Worm (Caenorhabditis elegans) whole organism, L3 larva: Measurements from ENCODE around the gene fkh-7.
A peak's percentile ranks its signal among the peaks of the same experiment; 100 is the strongest.

Experiments
- ceh-9 ChIP-seq: sonication (generic microtip); optimal IDR thresholded peaks from 2 replicates; lab custom pipeline; 2018; ENCODE audit warnings: missing biosample characterization, missing genetic modification characterization
- egl-27 ChIP-seq: sonication (generic microtip); optimal IDR thresholded peaks from 4 replicates; lab custom pipeline; 2017; ENCODE audit warnings: missing biosample characterization, missing genetic modification reagents, missing genetic modification characterization
- egl-5 ChIP-seq: fragments of 150-350 bp; optimal IDR thresholded peaks from 2 replicates; lab custom pipeline; 2017; ENCODE audit warnings: missing biosample characterization, missing genetic modification reagents, missing genetic modification characterization, inconsistent platforms
- elt-2 ChIP-seq: sonication (generic microtip); optimal IDR thresholded peaks from 2 replicates; lab custom pipeline; 2016; ENCODE audit warnings: missing genetic modification reagents, mild to moderate bottlenecking, missing genetic modification characterization, missing compliant biosample characterization
- elt-3 ChIP-seq, 3 experiments: fragments of 150-350 bp in 1 of 3; sonication (generic microtip) in 2 of 3; optimal IDR thresholded peaks; 2 replicates in 2 of 3; 4 replicates in 1 of 3; lab custom pipeline; 2014 to 2017; ENCODE audit warnings: missing biosample characterization in 3 of 3, missing genetic modification characterization in 3 of 3
- fkh-10 ChIP-seq: sonication (generic microtip); optimal IDR thresholded peaks from 2 replicates; lab custom pipeline; 2017; ENCODE audit warnings: missing biosample characterization, missing genetic modification reagents, missing genetic modification characterization
- fkh-2 ChIP-seq: fragments of 150-350 bp; optimal IDR thresholded peaks from 2 replicates; lab custom pipeline; 2014; ENCODE audit warnings: missing biosample characterization, missing genetic modification reagents, missing genetic modification characterization
- nfya-1 ChIP-seq: sonication (generic microtip); optimal IDR thresholded peaks from 2 replicates; lab custom pipeline; 2017; ENCODE audit warnings: missing genetic modification characterization, mild to moderate bottlenecking, missing compliant biosample characterization, antibody characterized with exemption, moderate library complexity; ENCODE audit not compliant: insufficient read depth
- nhr-11 ChIP-seq: fragments of 150-350 bp; optimal IDR thresholded peaks from 2 replicates; lab custom pipeline; 2014; ENCODE audit warnings: missing biosample characterization, missing genetic modification characterization
- nhr-23 ChIP-seq: fragments of 150-350 bp; optimal IDR thresholded peaks from 2 replicates; lab custom pipeline; 2014; ENCODE audit warnings: missing biosample characterization, missing genetic modification reagents, missing genetic modification characterization
- nhr-237 ChIP-seq: fragments of 150-350 bp; optimal IDR thresholded peaks from 2 replicates; lab custom pipeline; 2014; ENCODE audit warnings: missing biosample characterization, missing genetic modification characterization
- nhr-76 ChIP-seq: fragments of 150-350 bp; sonication (generic microtip); optimal IDR thresholded peaks from 5 replicates; lab custom pipeline; 2014; ENCODE audit warnings: missing biosample characterization, missing genetic modification characterization
- pha-4 ChIP-seq: fragments of 150-350 bp; optimal IDR thresholded peaks from 2 replicates; lab custom pipeline; 2014; ENCODE audit warnings: missing biosample characterization, missing genetic modification reagents, missing genetic modification characterization
- unc-39 ChIP-seq: sonication (generic microtip); optimal IDR thresholded peaks from 4 replicates; lab custom pipeline; 2017; ENCODE audit warnings: missing biosample characterization, missing genetic modification characterization

DNA sequence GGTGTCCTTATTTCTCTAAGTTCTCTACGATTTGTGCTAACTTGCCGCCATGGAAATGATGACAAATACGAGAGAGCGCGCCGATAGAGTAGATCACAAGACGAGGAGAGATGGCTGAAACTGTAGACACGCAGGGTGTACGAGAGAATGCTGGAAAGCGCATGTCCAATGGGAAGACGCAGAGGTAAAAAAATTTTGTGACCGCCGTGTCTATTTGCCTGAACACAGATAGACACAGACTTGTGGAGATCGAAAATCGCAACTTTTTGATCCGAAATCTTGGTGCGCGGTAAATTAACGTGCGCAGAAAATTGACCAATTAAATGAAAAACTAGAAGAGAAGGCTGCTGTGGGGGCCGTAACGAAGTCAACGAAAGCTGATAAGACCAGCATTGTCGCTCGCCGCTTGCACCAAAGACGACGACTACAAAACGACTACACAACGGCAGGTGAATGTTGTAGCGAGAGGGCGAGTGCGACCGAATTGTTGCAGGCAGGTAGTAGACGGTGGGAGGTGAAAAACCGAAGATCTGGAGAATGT is 72.7 kb downstream of the fkh-7 start:
- TF ChIP-seq ceh-9 (no peak), nhr-237 (tag; lab: Kevin White, UChicago) (no peak), elt-2 (peak; percentile 47), elt-3 (tag; optimal IDR thresholded peaks at IDR 0.05; lab: Kevin White, UChicago) (no peak), nhr-11 (tag; lab: Kevin White, UChicago) (peak; percentile 67), nfya-1 (peak; percentile 84), fkh-10 (GFP tag; lab: Kevin White, UChicago) (no peak), unc-39 (tag; lab: Kevin White, UChicago) (no peak), fkh-2 (tag; lab: Kevin White, UChicago) (no peak), pha-4 (tag; lab: Kevin White, UChicago) (peak; percentile 81), nhr-76 (no peak), egl-5 (no peak), egl-27 (tag; lab: Kevin White, UChicago) (no peak), nhr-23 (peak; percentile 94)
